Fruit fly (Drosophila melanogaster) whole organism, embryonic: Measurements from ENCODE around the gene east.
A peak's percentile ranks its signal among the peaks of the same experiment; 100 is the strongest.

ENCODE experiments used
- Ada2b ChIP-seq: fragments of 200-800 bp; sonication (Bioruptor generic); IDR thresholded peaks from 2 replicates; pipeline ENCODE4 v1.3.6; 2022; ENCODE audit warnings: missing biosample characterization, missing genetic modification characterization
- Adf1 ChIP-seq: fragments of 200-800 bp; sonication (Bioruptor generic); IDR thresholded peaks from 2 replicates; pipeline ENCODE4 v1.3.6; 2022; ENCODE audit warnings: missing biosample characterization, missing genetic modification characterization
- Bteb2 ChIP-seq: fragments of 200-800 bp; sonication (Bioruptor generic); optimal IDR thresholded peaks from 2 replicates; lab custom pipeline; 2016; ENCODE audit warnings: missing biosample characterization, missing genetic modification characterization
- CG10366 ChIP-seq: fragments of 200-800 bp; sonication (Bioruptor generic); IDR thresholded peaks from 2 replicates; pipeline ENCODE4 v1.3.6; 2022; ENCODE audit warnings: missing biosample characterization, missing genetic modification characterization
- CG10979 ChIP-seq: fragments of 200-800 bp; sonication (Bioruptor generic); optimal IDR thresholded peaks from 2 replicates; lab custom pipeline; 2018; ENCODE audit warnings: missing biosample characterization, mild to moderate bottlenecking, missing genetic modification characterization, moderate library complexity
- CG12236 ChIP-seq: fragments of 200-800 bp; sonication (Bioruptor generic); optimal IDR thresholded peaks from 2 replicates; lab custom pipeline; 2016; ENCODE audit warnings: missing biosample characterization, missing genetic modification characterization
- CG12659 ChIP-seq: fragments of 200-800 bp; sonication (Bioruptor generic); optimal IDR thresholded peaks from 3 replicates; lab custom pipeline; 2017; ENCODE audit warnings: mild to moderate bottlenecking, missing biosample characterization, missing genetic modification reagents, missing genetic modification characterization
- CG12942 ChIP-seq: fragments of 200-800 bp; sonication (Bioruptor generic); optimal IDR thresholded peaks from 3 replicates; lab custom pipeline; 2016; ENCODE audit warnings: missing biosample characterization, missing genetic modification characterization
- CG13287 ChIP-seq: fragments of 200-800 bp; sonication (Bioruptor generic); IDR thresholded peaks from 2 replicates; pipeline ENCODE4 v1.3.6; 2022; ENCODE audit warnings: missing biosample characterization, missing genetic modification characterization; ENCODE audit not compliant: partially characterized antibody
- CG1647 ChIP-seq: fragments of 200-800 bp; sonication (Bioruptor generic); optimal IDR thresholded peaks from 3 replicates; lab custom pipeline; 2016; ENCODE audit warnings: missing biosample characterization, missing genetic modification characterization
- CG16813 ChIP-seq: fragments of 200-800 bp; sonication (Bioruptor generic); IDR thresholded peaks from 3 replicates; pipeline ENCODE4 v1.3.6; 2022; ENCODE audit warnings: missing biosample characterization, missing genetic modification characterization; ENCODE audit not compliant: partially characterized antibody
- CG17361 ChIP-seq: fragments of 200-800 bp; sonication (Bioruptor generic); IDR thresholded peaks from 3 replicates; pipeline ENCODE4 v1.3.6; 2022; ENCODE audit warnings: missing biosample characterization, missing genetic modification characterization
- CG17912 ChIP-seq: fragments of 200-800 bp; sonication (Bioruptor generic); optimal IDR thresholded peaks from 2 replicates; lab custom pipeline; 2018; ENCODE audit warnings: missing biosample characterization, mild to moderate bottlenecking, missing genetic modification characterization
- CG18764 ChIP-seq: fragments of 200-800 bp; sonication (Bioruptor generic); optimal IDR thresholded peaks from 3 replicates; lab custom pipeline; 2016; ENCODE audit warnings: missing biosample characterization, missing genetic modification characterization
- CG2678 ChIP-seq: fragments of 200-800 bp; sonication (Bioruptor generic); optimal IDR thresholded peaks from 3 replicates; lab custom pipeline; 2019; ENCODE audit warnings: missing biosample characterization, mild to moderate bottlenecking, missing genetic modification characterization, moderate library complexity
- CG30403 ChIP-seq: fragments of 200-800 bp; sonication (Bioruptor generic); optimal IDR thresholded peaks from 3 replicates; lab custom pipeline; 2016; ENCODE audit warnings: missing biosample characterization, missing genetic modification characterization
- CG7839 ChIP-seq: fragments of 200-800 bp; sonication (Bioruptor generic); optimal IDR thresholded peaks from 3 replicates; lab custom pipeline; 2018; ENCODE audit warnings: missing biosample characterization, mild to moderate bottlenecking, missing genetic modification characterization, moderate library complexity
- CG8290 ChIP-seq, 3 experiments: fragments of 200-800 bp; sonication (Bioruptor generic); optimal IDR thresholded peaks; 2 replicates each; lab custom pipeline; 2016 to 2019; ENCODE audit warnings: missing biosample characterization in 3 of 3, missing genetic modification characterization in 3 of 3, mild to moderate bottlenecking in 2 of 3, moderate library complexity in 1 of 3
- Dll ChIP-seq: fragments of 200-800 bp; sonication (Bioruptor generic); IDR thresholded peaks from 4 replicates; pipeline ENCODE4 v1.3.6; 2022; ENCODE audit warnings: missing biosample characterization, missing genetic modification characterization; ENCODE audit not compliant: partially characterized antibody
- Doc3 ChIP-seq: fragments of 200-800 bp; sonication (Bioruptor generic); IDR thresholded peaks from 3 replicates; pipeline ENCODE4 v1.3.6; 2022; ENCODE audit warnings: missing biosample characterization, missing genetic modification characterization; ENCODE audit not compliant: partially characterized antibody
- E2f1 ChIP-seq: fragments of 200-800 bp; sonication (Bioruptor generic); IDR thresholded peaks from 2 replicates; pipeline ENCODE4 v1.3.6; 2022; ENCODE audit warnings: missing biosample characterization, missing genetic modification characterization
- MBD-R2 ChIP-seq: fragments of 200-800 bp; sonication (Bioruptor generic); IDR thresholded peaks from 2 replicates; pipeline ENCODE4 v1.3.6; 2022; ENCODE audit warnings: missing biosample characterization, missing genetic modification characterization
- Meics ChIP-seq: fragments of 200-800 bp; sonication (Bioruptor generic); optimal IDR thresholded peaks from 2 replicates; lab custom pipeline; 2017; ENCODE audit warnings: missing biosample characterization, mild to moderate bottlenecking, missing genetic modification characterization
- Mrtf ChIP-seq: fragments of 200-800 bp; sonication (Bioruptor generic); IDR thresholded peaks from 3 replicates; pipeline ENCODE4 v1.3.6; 2022; ENCODE audit warnings: missing biosample characterization, missing genetic modification characterization
- Spps ChIP-seq: fragments of 200-800 bp; sonication (Bioruptor generic); optimal IDR thresholded peaks from 2 replicates; lab custom pipeline; 2018; ENCODE audit warnings: missing biosample characterization, mild to moderate bottlenecking, missing genetic modification characterization
- al ChIP-seq: fragments of 200-800 bp; sonication (Bioruptor generic); IDR thresholded peaks from 2 replicates; pipeline ENCODE4 v1.3.6; 2022; ENCODE audit warnings: missing biosample characterization, missing genetic modification characterization
- cato ChIP-seq: fragments of 200-800 bp; sonication (Bioruptor generic); optimal IDR thresholded peaks from 2 replicates; lab custom pipeline; 2016; ENCODE audit warnings: missing biosample characterization, missing genetic modification characterization, borderline replicate concordance
- crc ChIP-seq: fragments of 200-800 bp; sonication (Bioruptor generic); optimal IDR thresholded peaks from 2 replicates; lab custom pipeline; 2016; ENCODE audit warnings: missing biosample characterization, missing genetic modification characterization
- ftz-f1 ChIP-seq: fragments of 200-800 bp; sonication (Bioruptor generic); optimal IDR thresholded peaks from 2 replicates; lab custom pipeline; 2016; ENCODE audit warnings: missing biosample characterization, missing genetic modification characterization
- gcm ChIP-seq: fragments of 200-800 bp; sonication (Bioruptor generic); optimal IDR thresholded peaks from 2 replicates; lab custom pipeline; 2019; ENCODE audit warnings: missing biosample characterization, mild to moderate bottlenecking, missing genetic modification characterization, moderate library complexity
- gcm2 ChIP-seq: fragments of 200-800 bp; sonication (Bioruptor generic); optimal IDR thresholded peaks from 2 replicates; lab custom pipeline; 2016; ENCODE audit warnings: missing biosample characterization, missing genetic modification characterization
- jumu ChIP-seq: fragments of 200-800 bp; sonication (Bioruptor generic); optimal IDR thresholded peaks from 3 replicates; lab custom pipeline; 2016; ENCODE audit warnings: missing biosample characterization, missing genetic modification characterization
- ken ChIP-seq: fragments of 200-800 bp; sonication (Bioruptor generic); IDR thresholded peaks from 3 replicates; pipeline ENCODE4 v1.3.6; 2022; ENCODE audit warnings: missing biosample characterization, missing genetic modification characterization
- klu ChIP-seq: fragments of 200-800 bp; sonication (Bioruptor generic); IDR thresholded peaks from 2 replicates; pipeline ENCODE4 v1.3.6; 2022; ENCODE audit warnings: missing biosample characterization, missing genetic modification characterization
- kni ChIP-seq: fragments of 200-800 bp; sonication (Bioruptor generic); optimal IDR thresholded peaks from 3 replicates; lab custom pipeline; 2017; ENCODE audit warnings: mild to moderate bottlenecking, missing biosample characterization, missing genetic modification reagents, missing genetic modification characterization
- maf-S ChIP-seq: fragments of 200-800 bp; sonication (Bioruptor generic); optimal IDR thresholded peaks from 2 replicates; lab custom pipeline; 2016; ENCODE audit warnings: missing biosample characterization, missing genetic modification characterization
- otp ChIP-seq: fragments of 200-800 bp; sonication (Bioruptor generic); IDR thresholded peaks from 3 replicates; pipeline ENCODE4, ENCODE4 v1.3.6; 2022; ENCODE audit warnings: missing biosample characterization, missing genetic modification characterization
- p53 ChIP-seq: fragments of 200-800 bp; sonication (Bioruptor generic); optimal IDR thresholded peaks from 2 replicates; lab custom pipeline; 2016; ENCODE audit warnings: missing biosample characterization, missing genetic modification characterization
- pum ChIP-seq: fragments of 200-800 bp; sonication (Bioruptor generic); optimal IDR thresholded peaks from 2 replicates; lab custom pipeline; 2016; ENCODE audit warnings: missing biosample characterization, missing genetic modification characterization
- repo ChIP-seq: fragments of 200-800 bp; sonication (Bioruptor generic); optimal IDR thresholded peaks from 2 replicates; lab custom pipeline; 2016; ENCODE audit warnings: missing biosample characterization, missing genetic modification characterization
- schlank ChIP-seq: fragments of 200-800 bp; sonication (Bioruptor generic); optimal IDR thresholded peaks from 2 replicates; lab custom pipeline; 2018; ENCODE audit warnings: missing biosample characterization, mild to moderate bottlenecking, missing genetic modification characterization
- sima ChIP-seq: fragments of 200-800 bp; sonication (Bioruptor generic); optimal IDR thresholded peaks from 2 replicates; lab custom pipeline; 2016; ENCODE audit warnings: missing biosample characterization, missing genetic modification characterization
- sisA ChIP-seq: fragments of 200-800 bp; sonication (Bioruptor generic); IDR thresholded peaks from 2 replicates; pipeline ENCODE4 v1.3.6; 2022; ENCODE audit warnings: missing biosample characterization, missing genetic modification characterization
- slbo ChIP-seq: fragments of 200-800 bp; sonication (Bioruptor generic); IDR thresholded peaks from 2 replicates; pipeline ENCODE4 v1.3.6; 2022; ENCODE audit warnings: missing biosample characterization, missing genetic modification characterization
- sna ChIP-seq: fragments of 200-800 bp; sonication (Bioruptor generic); IDR thresholded peaks from 2 replicates; pipeline ENCODE4 v1.3.6; 2022; ENCODE audit warnings: missing biosample characterization, missing genetic modification characterization; ENCODE audit not compliant: partially characterized antibody
- sob ChIP-seq: fragments of 200-800 bp; sonication (Bioruptor generic); IDR thresholded peaks from 2 replicates; pipeline ENCODE4 v1.3.6; 2022; ENCODE audit warnings: missing biosample characterization, missing genetic modification characterization
- tll ChIP-seq, 2 experiments: fragments of 200-800 bp in 1 of 2; fragments of >200 bp in 1 of 2; sonication (Bioruptor generic) in 1 of 2; optimal IDR thresholded peaks; 2 replicates each; lab custom pipeline; 2017 to 2019; ENCODE audit warnings: missing biosample characterization in 2 of 2, missing genetic modification characterization in 2 of 2, mild to moderate bottlenecking in 1 of 2, moderate library complexity in 1 of 2
- wek ChIP-seq: fragments of 200-800 bp; sonication (Bioruptor generic); optimal IDR thresholded peaks from 3 replicates; lab custom pipeline; 2018; ENCODE audit warnings: missing biosample characterization, mild to moderate bottlenecking, missing genetic modification characterization, moderate library complexity
- zfh2 ChIP-seq: fragments of 200-800 bp; sonication (Bioruptor generic); optimal IDR thresholded peaks from 2 replicates; lab custom pipeline; 2016; ENCODE audit warnings: missing biosample characterization, missing genetic modification characterization

Gene east

DNA sequence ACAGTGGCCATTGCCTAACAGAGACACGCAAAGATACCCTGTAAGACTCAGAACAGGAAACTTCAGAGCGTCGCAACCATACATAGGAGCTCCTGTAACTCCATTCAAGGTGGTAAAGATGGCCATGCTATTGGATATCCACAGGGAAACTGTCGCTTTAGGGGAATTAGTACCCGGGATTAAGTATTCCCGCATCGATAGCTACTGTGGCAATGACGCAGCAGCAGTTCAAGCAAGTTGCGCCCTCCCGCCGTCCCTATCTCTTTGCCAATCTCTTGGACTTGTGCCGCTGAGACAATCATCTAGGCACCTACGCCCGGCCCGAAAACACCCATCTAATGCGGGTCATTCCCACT lies 60.0 kb downstream of the east start (continued):
- TF ChIP-seq CG1647 (GFP tag; lab: Kevin White, UChicago): peak; percentile 28
- TF ChIP-seq otp (GFP tag; lab: Robert Waterston, UW): 0 out of 3 replicates have a peak, but pooled peaks have one; percentile 52
- peak; percentile 76 for TF ChIP-seq Mrtf (GFP tag; lab: Robert Waterston, UW)
- TF ChIP-seq repo: no peak
- peak; percentile 43 for TF ChIP-seq CG10979 (tag; lab: Kevin White, UChicago)
- peak; percentile 26 for TF ChIP-seq gcm2 (GFP tag; lab: Kevin White, UChicago)
- TF ChIP-seq Doc3 (GFP tag; lab: Robert Waterston, UW): no peak
- TF ChIP-seq Adf1: no peak
- TF ChIP-seq CG12942 (GFP tag; lab: Kevin White, UChicago): peak; percentile 52
- no peak for TF ChIP-seq Dll
- peak; percentile 5 for TF ChIP-seq CG17912 (GFP tag; lab: Kevin White, UChicago)
- no peak for TF ChIP-seq ftz-f1 (GFP tag; lab: Kevin White, UChicago)
- no peak for TF ChIP-seq sna
- peak; percentile 77 for TF ChIP-seq Meics (GFP tag; lab: Kevin White, UChicago)
- TF ChIP-seq Spps: no peak
- peak; percentile 60 for TF ChIP-seq klu (GFP tag; lab: Robert Waterston, UW)
- TF ChIP-seq CG17361 (GFP tag; lab: Robert Waterston, UW): peak; percentile 55; the same call in 2 of the 3 replicates
- TF ChIP-seq CG18764: no peak
- TF ChIP-seq schlank (tag; lab: Kevin White, UChicago): peak; percentile 23
- TF ChIP-seq crc (GFP tag; lab: Kevin White, UChicago): peak; percentile 32
- peak; percentile 45 for TF ChIP-seq CG8290 (GFP tag; optimal IDR thresholded peaks at IDR 0.05; lab: Kevin White, UChicago)
- TF ChIP-seq CG8290 (tag; optimal IDR thresholded peaks at IDR 0.05; lab: Kevin White, UChicago): peak in 1 of 2 experiments; percentile 75
- 0 out of 3 replicates have a peak, but pooled peaks have one; percentile 50 for TF ChIP-seq ken (GFP tag; lab: Robert Waterston, UW)
- TF ChIP-seq al (GFP tag; lab: Robert Waterston, UW): peak; percentile 68
- TF ChIP-seq jumu (GFP tag; lab: Kevin White, UChicago): peak; percentile 62
- peak; percentile 73 for TF ChIP-seq zfh2
- no peak for TF ChIP-seq tll (GFP tag; optimal IDR thresholded peaks at IDR 0.05; lab: Kevin White, UChicago)
- peak; percentile 41 for TF ChIP-seq pum (GFP tag; lab: Kevin White, UChicago)
- TF ChIP-seq CG10366: peak; percentile 43; the same call in 1 of the 2 replicates
- peak; percentile 69 for TF ChIP-seq sisA
- peak; percentile 76 for TF ChIP-seq slbo (GFP tag; lab: Robert Waterston, UW)
- no peak for TF ChIP-seq cato (GFP tag; lab: Kevin White, UChicago)
- TF ChIP-seq wek (GFP tag; lab: Kevin White, UChicago): peak; percentile 9
- TF ChIP-seq MBD-R2 (GFP tag; lab: Robert Waterston, UW): peak; percentile 52; the same call in 1 of the 2 replicates
- peak; percentile 76 for TF ChIP-seq Ada2b (GFP tag; lab: Robert Waterston, UW)
- TF ChIP-seq CG12236 (GFP tag; lab: Kevin White, UChicago): no peak
- peak; percentile 77 for TF ChIP-seq sob (GFP tag; lab: Robert Waterston, UW)
- TF ChIP-seq kni: peak; percentile 42

DNA sequence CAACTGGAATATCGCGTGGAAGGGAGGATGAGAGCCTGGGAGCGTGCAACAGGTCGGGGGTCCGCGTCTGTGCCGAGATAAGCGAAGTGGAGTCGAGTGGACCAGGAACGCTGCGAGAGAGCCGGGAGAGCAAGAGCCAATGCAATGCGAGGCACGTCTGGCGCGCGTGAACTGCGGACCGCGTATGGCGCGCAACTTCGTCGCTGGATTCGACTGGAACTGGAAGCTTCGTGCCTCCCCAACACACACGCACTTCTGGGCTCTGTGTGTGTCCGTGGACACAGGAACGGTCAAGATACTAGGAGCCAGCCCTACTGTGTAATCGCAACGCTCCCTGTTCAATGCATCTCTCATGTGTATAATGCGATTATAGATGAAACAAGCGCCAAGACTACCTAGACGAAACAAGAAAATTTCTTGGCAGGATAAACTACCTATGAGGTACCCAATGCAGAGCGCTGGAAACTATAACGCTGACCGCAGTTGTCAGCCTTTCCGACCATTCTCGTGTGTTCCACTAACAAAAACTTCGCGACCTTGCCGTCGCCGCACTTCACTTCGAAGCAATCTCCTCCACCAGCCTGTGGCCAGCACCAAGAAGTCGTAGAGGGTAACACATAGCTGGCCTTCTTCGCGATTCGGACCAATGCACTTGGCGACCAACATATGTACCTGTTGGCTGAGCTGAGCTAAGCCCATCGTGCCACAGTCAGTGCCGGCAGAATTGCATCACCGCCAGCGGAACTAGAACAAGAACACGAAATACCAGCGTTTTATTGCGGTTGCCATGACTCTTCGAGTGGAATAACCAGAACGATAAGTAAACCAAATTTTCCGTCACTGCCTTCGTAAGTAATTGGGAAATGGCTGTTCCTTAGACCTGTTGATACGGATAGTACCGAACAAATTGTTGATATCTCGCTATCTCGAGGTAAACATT lies 61.5 kb downstream of the east start, which contains the start of gene Rtca:
Gene Rtca (plus strand): TSS at position 536 of the 940 bp plus-strand sequence.
- TF ChIP-seq Bteb2: peak; percentile 52
- TF ChIP-seq maf-S (GFP tag; lab: Kevin White, UChicago): peak; percentile 66
- TF ChIP-seq CG7839 (tag; lab: Kevin White, UChicago): peak; percentile 80
- 0 out of 2 replicates have a peak, but pooled peaks have one; percentile 13 for TF ChIP-seq CG13287 (GFP tag; lab: Robert Waterston, UW)
- peak; percentile 72 for TF ChIP-seq E2f1
- TF ChIP-seq CG30403 (GFP tag; lab: Kevin White, UChicago): peak; percentile 75
- peak; percentile 80 for TF ChIP-seq CG12659 (GFP tag; lab: Kevin White, UChicago)
- TF ChIP-seq CG2678: peak; percentile 81
- peak; percentile 7 for TF ChIP-seq p53 (GFP tag; lab: Kevin White, UChicago)
- peak; percentile 2 for TF ChIP-seq sima (GFP tag; lab: Kevin White, UChicago)
- TF ChIP-seq CG16813 (GFP tag; lab: Robert Waterston, UW): no peak
- peak; percentile 39 for TF ChIP-seq gcm (GFP tag; lab: Kevin White, UChicago)
